Fruit fly (Drosophila melanogaster) whole organism, embryonic: Measurements from ENCODE around the gene CG10948.
A peak's percentile ranks its signal among the peaks of the same experiment; 100 is the strongest.

Source experiments
- Atf3 ChIP-seq: fragments of 200-800 bp; sonication (Bioruptor generic); optimal IDR thresholded peaks from 3 replicates; lab custom pipeline; 2016; ENCODE audit warnings: missing biosample characterization, missing genetic modification characterization
- B-H2 ChIP-seq: fragments of 200-800 bp; sonication (Bioruptor generic); optimal IDR thresholded peaks from 2 replicates; lab custom pipeline; 2018; ENCODE audit warnings: missing biosample characterization, mild to moderate bottlenecking, missing genetic modification characterization
- CG11093 ChIP-seq: fragments of 200-800 bp; sonication (Bioruptor generic); IDR thresholded peaks from 3 replicates; pipeline ENCODE4 v1.3.6; 2022; ENCODE audit warnings: missing biosample characterization, missing genetic modification characterization
- CG12104 ChIP-seq: fragments of 200-800 bp; sonication (Bioruptor generic); optimal IDR thresholded peaks from 3 replicates; lab custom pipeline; 2016; ENCODE audit warnings: missing biosample characterization, missing genetic modification characterization
- CG13296 ChIP-seq: fragments of 200-800 bp; sonication (Bioruptor generic); optimal IDR thresholded peaks from 3 replicates; lab custom pipeline; 2018; ENCODE audit warnings: missing biosample characterization, mild to moderate bottlenecking, missing genetic modification characterization
- CG14710 ChIP-seq: fragments of 200-800 bp; sonication (Bioruptor generic); optimal IDR thresholded peaks from 3 replicates; lab custom pipeline; 2019; ENCODE audit warnings: missing biosample characterization, mild to moderate bottlenecking, missing genetic modification characterization, moderate library complexity
- CG14860 ChIP-seq: fragments of 200-800 bp; sonication (Bioruptor generic); IDR thresholded peaks from 3 replicates; pipeline ENCODE4 v1.3.6; 2022; ENCODE audit warnings: missing biosample characterization, missing genetic modification characterization; ENCODE audit not compliant: partially characterized antibody
- CG1603 ChIP-seq: fragments of 200-800 bp; sonication (Bioruptor generic); optimal IDR thresholded peaks from 2 replicates; lab custom pipeline; 2019; ENCODE audit warnings: missing biosample characterization, mild to moderate bottlenecking, missing genetic modification characterization, moderate library complexity
- CG16779 ChIP-seq: fragments of 200-800 bp; sonication (Bioruptor generic); IDR thresholded peaks from 2 replicates; pipeline ENCODE4 v1.3.6; 2022; ENCODE audit warnings: missing biosample characterization, missing genetic modification characterization
- CG17186 ChIP-seq: fragments of 200-800 bp; sonication (Bioruptor generic); optimal IDR thresholded peaks from 3 replicates; lab custom pipeline; 2017; ENCODE audit warnings: missing biosample characterization, missing genetic modification reagents, missing genetic modification characterization
- CG17328 ChIP-seq: fragments of 200-800 bp; sonication (Bioruptor generic); IDR thresholded peaks from 2 replicates; pipeline ENCODE4 v1.3.6; 2022; ENCODE audit warnings: missing biosample characterization, missing genetic modification characterization
- CG18764 ChIP-seq: fragments of 200-800 bp; sonication (Bioruptor generic); optimal IDR thresholded peaks from 3 replicates; lab custom pipeline; 2016; ENCODE audit warnings: missing biosample characterization, missing genetic modification characterization
- CG31224 ChIP-seq: fragments of 200-800 bp; sonication (Bioruptor generic); IDR thresholded peaks from 2 replicates; pipeline ENCODE4 v1.3.6; 2022; ENCODE audit warnings: missing biosample characterization, missing genetic modification characterization
- CG34422 ChIP-seq: fragments of 200-800 bp; sonication (Bioruptor generic); IDR thresholded peaks from 3 replicates; pipeline ENCODE4 v1.3.6; 2022; ENCODE audit warnings: missing biosample characterization, missing genetic modification characterization
- CG3847 ChIP-seq: fragments of 200-800 bp; sonication (Bioruptor generic); IDR thresholded peaks from 2 replicates; pipeline ENCODE4 v1.3.6; 2022; ENCODE audit warnings: missing biosample characterization, missing genetic modification characterization
- CG7839 ChIP-seq: fragments of 200-800 bp; sonication (Bioruptor generic); optimal IDR thresholded peaks from 3 replicates; lab custom pipeline; 2018; ENCODE audit warnings: missing biosample characterization, mild to moderate bottlenecking, missing genetic modification characterization, moderate library complexity
- CG8281 ChIP-seq: fragments of 200-800 bp; sonication (Bioruptor generic); optimal IDR thresholded peaks from 2 replicates; lab custom pipeline; 2018; ENCODE audit warnings: missing biosample characterization, mild to moderate bottlenecking, missing genetic modification characterization, moderate library complexity
- CG8359 ChIP-seq: fragments of 200-800 bp; sonication (Bioruptor generic); optimal IDR thresholded peaks from 2 replicates; lab custom pipeline; 2017; ENCODE audit warnings: missing biosample characterization, mild to moderate bottlenecking, missing genetic modification characterization, borderline replicate concordance
- CG8924 ChIP-seq: fragments of 200-800 bp; optimal IDR thresholded peaks from 3 replicates; lab custom pipeline; 2019; ENCODE audit warnings: missing biosample characterization, mild to moderate bottlenecking, missing genetic modification characterization, moderate library complexity
- CkIIα-i1 ChIP-seq: fragments of 200-800 bp; sonication (Bioruptor generic); IDR thresholded peaks from 2 replicates; pipeline ENCODE4 v1.3.6; 2022; ENCODE audit warnings: missing biosample characterization, missing genetic modification characterization
- Dip3 ChIP-seq: fragments of 200-800 bp; sonication (Bioruptor generic); optimal IDR thresholded peaks from 3 replicates; lab custom pipeline; 2016; ENCODE audit warnings: missing biosample characterization, missing genetic modification characterization
- Dp ChIP-seq: fragments of 200-800 bp; sonication (Bioruptor generic); optimal IDR thresholded peaks from 2 replicates; lab custom pipeline; 2018; ENCODE audit warnings: missing biosample characterization, mild to moderate bottlenecking, missing genetic modification characterization, moderate library complexity
- Ets97D ChIP-seq: fragments of 200-800 bp; sonication (Bioruptor generic); optimal IDR thresholded peaks from 3 replicates; lab custom pipeline; 2016; ENCODE audit warnings: missing biosample characterization, missing genetic modification characterization
- Fer2 ChIP-seq: fragments of 200-800 bp; sonication (Bioruptor generic); optimal IDR thresholded peaks from 2 replicates; lab custom pipeline; 2018; ENCODE audit warnings: missing biosample characterization, mild to moderate bottlenecking, missing genetic modification characterization, moderate library complexity
- H15 ChIP-seq: fragments of 200-800 bp; sonication (Bioruptor generic); IDR thresholded peaks from 3 replicates; pipeline ENCODE4 v1.3.6; 2022; ENCODE audit warnings: missing biosample characterization, missing genetic modification characterization
- H2.0 ChIP-seq: fragments of 200-800 bp; sonication (Bioruptor generic); IDR thresholded peaks from 2 replicates; pipeline ENCODE4 v1.3.6; 2022; ENCODE audit warnings: missing biosample characterization, missing genetic modification characterization
- Hmr ChIP-seq: fragments of 200-800 bp; sonication (Bioruptor generic); optimal IDR thresholded peaks from 3 replicates; lab custom pipeline; 2017; ENCODE audit warnings: mild to moderate bottlenecking, missing biosample characterization, missing genetic modification reagents, missing genetic modification characterization
- Med ChIP-seq: fragments of 200-800 bp; sonication (Bioruptor generic); peaks from one replicate; lab custom pipeline; 2016; ENCODE audit warnings: missing biosample characterization, missing genetic modification characterization, mild to moderate bottlenecking, inconsistent platforms, moderate library complexity
- Rfx ChIP-seq: fragments of 200-800 bp; sonication (Bioruptor generic); IDR thresholded peaks from 2 replicates; pipeline ENCODE4 v1.3.6; 2022; ENCODE audit warnings: missing biosample characterization, missing genetic modification characterization
- Spps ChIP-seq: fragments of 200-800 bp; sonication (Bioruptor generic); optimal IDR thresholded peaks from 2 replicates; lab custom pipeline; 2018; ENCODE audit warnings: missing biosample characterization, mild to moderate bottlenecking, missing genetic modification characterization
- corto ChIP-seq: fragments of 200-800 bp; sonication (Bioruptor generic); optimal IDR thresholded peaks from 2 replicates; lab custom pipeline; 2016; ENCODE audit warnings: missing biosample characterization, mild to moderate bottlenecking, missing genetic modification characterization, moderate library complexity
- da ChIP-seq: fragments of 200-800 bp; sonication (Bioruptor generic); optimal IDR thresholded peaks from 2 replicates; lab custom pipeline; 2016; ENCODE audit warnings: missing biosample characterization, missing genetic modification characterization
- dm ChIP-seq: fragments of 200-800 bp; sonication (Bioruptor generic); optimal IDR thresholded peaks from 3 replicates; lab custom pipeline; 2016; ENCODE audit warnings: missing biosample characterization, missing genetic modification characterization
- dmrt11E ChIP-seq: fragments of 200-800 bp; sonication (Bioruptor generic); optimal IDR thresholded peaks from 3 replicates; lab custom pipeline; 2018; ENCODE audit warnings: missing biosample characterization, mild to moderate bottlenecking, missing genetic modification characterization, moderate library complexity
- eve ChIP-seq, 2 experiments: fragments of >200 bp; optimal IDR thresholded peaks; 2 replicates each; lab custom pipeline; 2017; ENCODE audit warnings: missing biosample characterization in 2 of 2, missing genetic modification characterization in 2 of 2
- fd64A ChIP-seq: fragments of 200-800 bp; sonication (Bioruptor generic); optimal IDR thresholded peaks from 3 replicates; lab custom pipeline; 2018; ENCODE audit warnings: missing biosample characterization, mild to moderate bottlenecking, missing genetic modification characterization
- fd96Cb ChIP-seq: fragments of 200-800 bp; sonication (Bioruptor generic); optimal IDR thresholded peaks from 2 replicates; lab custom pipeline; 2018; ENCODE audit warnings: missing biosample characterization, mild to moderate bottlenecking, missing genetic modification characterization, moderate library complexity
- fru ChIP-seq: fragments of >200 bp; optimal IDR thresholded peaks from 2 replicates; lab custom pipeline; 2017
- gcm2 ChIP-seq: fragments of 200-800 bp; sonication (Bioruptor generic); optimal IDR thresholded peaks from 2 replicates; lab custom pipeline; 2016; ENCODE audit warnings: missing biosample characterization, missing genetic modification characterization
- gro ChIP-seq: fragments of 200-800 bp; sonication (Bioruptor generic); optimal IDR thresholded peaks from 2 replicates; lab custom pipeline; 2016; ENCODE audit warnings: missing biosample characterization, missing genetic modification characterization
- lab ChIP-seq: fragments of 200-800 bp; sonication (Bioruptor generic); optimal IDR thresholded peaks from 3 replicates; lab custom pipeline; 2017; ENCODE audit warnings: missing biosample characterization, missing genetic modification characterization, mild to moderate bottlenecking, moderate library complexity, missing genetic modification reagents
- lov ChIP-seq, 2 experiments: fragments of 200-800 bp in 1 of 2; fragments of >200 bp in 1 of 2; sonication (Bioruptor generic) in 1 of 2; IDR thresholded peaks in 1 of 2; optimal IDR thresholded peaks in 1 of 2; 2 replicates in 1 of 2; 3 replicates in 1 of 2; pipeline versions ENCODE4 v1.3.6 to Lab custom; 2017 to 2022; ENCODE audit warnings: missing biosample characterization in 1 of 2, missing genetic modification characterization in 1 of 2
- rib ChIP-seq: fragments of 200-800 bp; sonication (Bioruptor generic); IDR thresholded peaks from 2 replicates; pipeline ENCODE4 v1.3.6; 2022; ENCODE audit warnings: missing biosample characterization, missing genetic modification characterization
- row ChIP-seq: fragments of 200-800 bp; sonication (Bioruptor generic); IDR thresholded peaks from 3 replicates; pipeline ENCODE4 v1.3.6; 2022; ENCODE audit warnings: missing biosample characterization, missing genetic modification characterization
- run ChIP-seq: fragments of 200-800 bp; sonication (Bioruptor generic); optimal IDR thresholded peaks from 3 replicates; lab custom pipeline; 2018; ENCODE audit warnings: missing biosample characterization, mild to moderate bottlenecking, missing genetic modification characterization
- seq ChIP-seq: fragments of 200-800 bp; sonication (Bioruptor generic); IDR thresholded peaks from 2 replicates; pipeline ENCODE4 v1.3.6; 2022; ENCODE audit warnings: missing biosample characterization, missing genetic modification characterization
- tap ChIP-seq: fragments of 200-800 bp; optimal IDR thresholded peaks from 3 replicates; lab custom pipeline; 2019; ENCODE audit warnings: missing biosample characterization, mild to moderate bottlenecking, missing genetic modification characterization, moderate library complexity
- tx ChIP-seq: fragments of 200-800 bp; sonication (Bioruptor generic); optimal IDR thresholded peaks from 2 replicates; lab custom pipeline; 2016; ENCODE audit warnings: missing biosample characterization, missing genetic modification characterization
- vfl ChIP-seq: fragments of 200-800 bp; sonication (Bioruptor generic); optimal IDR thresholded peaks from 2 replicates; lab custom pipeline; 2016; ENCODE audit warnings: missing biosample characterization, missing genetic modification characterization

CG10948 gene

DNA sequence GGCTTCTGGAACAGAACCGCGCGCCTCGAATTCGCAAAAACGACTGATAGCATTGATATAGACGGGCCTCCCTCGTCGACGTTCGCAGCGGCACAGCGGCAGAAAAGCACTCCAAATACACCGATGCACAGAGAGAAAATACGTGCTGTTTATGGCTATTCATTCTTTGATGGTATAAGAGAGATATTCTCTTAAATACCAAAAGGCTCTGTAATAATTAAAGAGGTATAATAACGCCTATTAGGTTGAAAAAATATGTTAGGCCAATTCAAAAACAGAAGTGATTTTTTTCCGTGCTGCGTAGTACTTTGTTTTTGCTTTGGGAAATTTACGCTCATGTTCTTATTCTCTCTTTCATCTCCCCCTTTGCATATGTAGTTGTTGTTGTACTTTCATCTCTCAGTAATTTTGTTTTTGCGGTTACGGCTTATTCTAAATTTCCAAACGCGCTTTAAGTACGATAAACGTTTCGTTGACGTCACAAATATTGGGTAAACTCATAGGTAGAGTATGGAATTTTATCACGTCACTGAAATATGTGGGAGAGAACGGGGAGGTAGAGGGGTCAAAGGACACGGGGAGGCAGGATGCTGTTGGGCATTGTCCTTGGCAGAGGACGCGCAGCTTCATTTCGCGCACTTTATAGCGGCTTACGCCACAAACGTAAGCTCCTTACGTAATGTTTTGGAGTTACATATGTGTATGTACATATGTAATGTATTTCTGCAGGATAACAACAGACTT, 6.7 kb downstream of the CG10948 start, which contains the start of gene nebu (continued):
- peak; percentile 69 for TF ChIP-seq Spps (tag; lab: Kevin White, UChicago)
- TF ChIP-seq CG11093 (GFP tag; lab: Robert Waterston, UW) = peak; percentile 94
- peak; percentile 88 for TF ChIP-seq dm
- peak; percentile 93 for TF ChIP-seq gcm2 (GFP tag; lab: Kevin White, UChicago)
- TF ChIP-seq CG1603 (tag; lab: Kevin White, UChicago) = peak; percentile 91
- TF ChIP-seq da (GFP tag; lab: Kevin White, UChicago) = peak; percentile 90
- TF ChIP-seq lab (GFP tag; lab: Kevin White, UChicago) = peak; percentile 99
- TF ChIP-seq CG8924 = peak; percentile 96
- TF ChIP-seq CG17186 = peak; percentile 52
- TF ChIP-seq CG14710 (tag; lab: Kevin White, UChicago) = peak; percentile 78
- peak; percentile 98 for TF ChIP-seq corto (GFP tag; lab: Kevin White, UChicago)
- TF ChIP-seq CG31224 (GFP tag; lab: Robert Waterston, UW) = peak; percentile 95
- peak; percentile 93 for TF ChIP-seq CG12104 (GFP tag; lab: Kevin White, UChicago)
- peak; percentile 93 for TF ChIP-seq fd96Cb (tag; lab: Kevin White, UChicago)
- TF ChIP-seq CG34422 = peak; percentile 96
- TF ChIP-seq CkIIα-i1 (GFP tag; lab: Robert Waterston, UW) = peak; percentile 88; the same call in 1 of the 2 replicates
- TF ChIP-seq CG16779 (GFP tag; lab: Robert Waterston, UW) = peak; percentile 96
- peak; percentile 63 for TF ChIP-seq CG8359 (GFP tag; lab: Kevin White, UChicago)
- peak; percentile 96 for TF ChIP-seq tx
- peak; percentile 99 for TF ChIP-seq Med (GFP tag; lab: Kevin White, UChicago)
- peak; percentile 87 for TF ChIP-seq Atf3 (GFP tag; lab: Kevin White, UChicago)
- no peak for TF ChIP-seq lov (optimal IDR thresholded peaks at IDR 0.05; lab: Kevin White, UChicago)
- peak; percentile 88 for TF ChIP-seq lov (GFP tag; IDR thresholded peaks at IDR 0.05; lab: Robert Waterston, UW)
- TF ChIP-seq gro (GFP tag; lab: Kevin White, UChicago) = peak; percentile 99
- TF ChIP-seq CG3847 (GFP tag; lab: Robert Waterston, UW) = peak; percentile 96
- TF ChIP-seq H2.0 (GFP tag; lab: Robert Waterston, UW) = peak; percentile 93
- peak; percentile 65 for TF ChIP-seq CG8281 (tag; lab: Kevin White, UChicago)
- peak; percentile 99 for TF ChIP-seq Rfx (GFP tag; lab: Robert Waterston, UW)
- TF ChIP-seq CG13296 (GFP tag; lab: Kevin White, UChicago) = peak; percentile 95
- peak; percentile 98 for TF ChIP-seq Dip3 (GFP tag; lab: Kevin White, UChicago)
- no peak for TF ChIP-seq Dp (GFP tag; lab: Kevin White, UChicago)
- TF ChIP-seq dmrt11E (tag; lab: Kevin White, UChicago) = peak; percentile 78
- TF ChIP-seq B-H2 = peak; percentile 96
- TF ChIP-seq CG7839 (tag; lab: Kevin White, UChicago) = peak; percentile 97
- no peak for TF ChIP-seq CG14860 (GFP tag; lab: Robert Waterston, UW)
- TF ChIP-seq seq (GFP tag; lab: Robert Waterston, UW) = peak; percentile 94
- TF ChIP-seq vfl = peak; percentile 95
- TF ChIP-seq H15 (GFP tag; lab: Robert Waterston, UW) = peak; percentile 95
- peak in 1 of 2 experiments; percentile 95 for TF ChIP-seq eve (GFP tag; optimal IDR thresholded peaks at IDR 0.05; lab: Kevin White, UChicago)
- TF ChIP-seq row (GFP tag; lab: Robert Waterston, UW) = peak; percentile 98
- peak; percentile 95 for TF ChIP-seq CG17328 (GFP tag; lab: Robert Waterston, UW)
- TF ChIP-seq CG18764 = peak; percentile 90
- peak; percentile 99 for TF ChIP-seq Hmr
- peak; percentile 98 for TF ChIP-seq rib (GFP tag; lab: Robert Waterston, UW)
- TF ChIP-seq fd64A (GFP tag; lab: Kevin White, UChicago) = peak; percentile 48
- peak; percentile 91 for TF ChIP-seq tap (tag; lab: Kevin White, UChicago)
- peak; percentile 92 for TF ChIP-seq Fer2
- no peak for TF ChIP-seq fru (lab: Kevin White, UChicago)
- peak; percentile 88 for TF ChIP-seq Ets97D
- TF ChIP-seq run (tag; lab: Kevin White, UChicago) = peak; percentile 84
